Fruit fly (Drosophila melanogaster) whole organism: ENCODE results near the gene RfC4.

ENCODE experiments used
- CG8478 ChIP-seq: fragments of >200 bp; optimal IDR thresholded peaks from 2 replicates; lab custom pipeline; 2018; ENCODE audit warnings: inconsistent platforms
- Dll ChIP-seq: fragments of >200 bp; optimal IDR thresholded peaks from 2 replicates; lab custom pipeline; 2017
- EcR ChIP-seq, 2 experiments: fragments of >200 bp; optimal IDR thresholded peaks; 2 replicates each; lab custom pipeline; 2017; ENCODE audit warnings: missing biosample characterization in 2 of 2, missing genetic modification characterization in 2 of 2, missing genetic modification reagents in 2 of 2
- pan ChIP-seq: fragments of >200 bp; optimal IDR thresholded peaks from 2 replicates; lab custom pipeline; 2017
- psq ChIP-seq: fragments of >200 bp; optimal IDR thresholded peaks from 2 replicates; lab custom pipeline; 2017
- usp ChIP-seq: fragments of >200 bp; optimal IDR thresholded peaks from 2 replicates; lab custom pipeline; 2017; ENCODE audit warnings: missing biosample characterization, missing genetic modification characterization, mixed read lengths

RfC4 gene

dm6 chr3L:4135857-4136256, at the start of gene RfC4:
RfC4 (minus strand) TSS chr3L:4136038.
- no peak for TF ChIP-seq EcR (GFP tag; optimal IDR thresholded peaks at IDR 0.05; lab: Kevin White, UChicago)
- TF ChIP-seq CG8478: no peak
- no peak for TF ChIP-seq psq (lab: Kevin White, UChicago)
- TF ChIP-seq usp (GFP tag; lab: Kevin White, UChicago): no peak
- no peak for TF ChIP-seq pan (lab: Kevin White, UChicago)
- TF ChIP-seq Dll (lab: Kevin White, UChicago): no peak

- TF ChIP-seq CG8478 (no peak), usp (GFP tag; lab: Kevin White, UChicago) (no peak), pan (lab: Kevin White, UChicago) (no peak), psq (lab: Kevin White, UChicago) (no peak), Dll (lab: Kevin White, UChicago) (no peak)
These were observed 49.4 kb upstream of the RfC4 start for dm6 chr3L:4185259-4185658.

dm6 chr3L:4184563-4184962, 48.7 kb upstream of the RfC4 start, which contains the start of gene Teh3:
Teh3 (minus strand) TSS chr3L:4184663.
- no peak for TF ChIP-seq CG8478
- TF ChIP-seq Dll (lab: Kevin White, UChicago): no peak
- TF ChIP-seq pan (lab: Kevin White, UChicago): no peak

dm6 chr3L:4177981-4178562, 42.2 kb upstream of the RfC4 start, which contains the start of gene Teh4:
Teh4 (minus strand) TSS chr3L:4178270.
- TF ChIP-seq psq (lab: Kevin White, UChicago): no peak
- TF ChIP-seq usp (GFP tag; lab: Kevin White, UChicago): no peak
- no peak for TF ChIP-seq pan (lab: Kevin White, UChicago)
- TF ChIP-seq EcR (GFP tag; optimal IDR thresholded peaks at IDR 0.05; lab: Kevin White, UChicago): no peak
- TF ChIP-seq Dll (lab: Kevin White, UChicago): no peak
- TF ChIP-seq CG8478: no peak

dm6 chr3L:4173584-4173983, 37.7 kb upstream of the RfC4 start, which contains the start of gene CG18675:
CG18675 (plus strand) TSS chr3L:4173884.
- TF ChIP-seq psq (lab: Kevin White, UChicago) (no peak), Dll (lab: Kevin White, UChicago) (no peak), CG8478 (no peak), pan (lab: Kevin White, UChicago) (no peak), EcR (GFP tag; optimal IDR thresholded peaks at IDR 0.05; lab: Kevin White, UChicago) (no peak), usp (GFP tag; lab: Kevin White, UChicago) (no peak)

- no peak for TF ChIP-seq Dll (lab: Kevin White, UChicago)
- TF ChIP-seq CG8478: no peak
- TF ChIP-seq EcR (GFP tag; optimal IDR thresholded peaks at IDR 0.05; lab: Kevin White, UChicago): no peak
- TF ChIP-seq pan (lab: Kevin White, UChicago): no peak
- TF ChIP-seq psq (lab: Kevin White, UChicago): no peak
- TF ChIP-seq usp (GFP tag; lab: Kevin White, UChicago): no peak
These were observed 34.3 kb upstream of the RfC4 start, which contains the start of gene Ero1L for dm6 chr3L:4169957-4170651. Ero1L (plus strand) TSS chr3L:4170404.

- TF ChIP-seq usp (GFP tag; lab: Kevin White, UChicago): no peak
- no peak for TF ChIP-seq CG8478
- no peak for TF ChIP-seq Dll (lab: Kevin White, UChicago)
- TF ChIP-seq EcR (GFP tag; optimal IDR thresholded peaks at IDR 0.05; lab: Kevin White, UChicago): no peak
- no peak for TF ChIP-seq pan (lab: Kevin White, UChicago)
- TF ChIP-seq psq (lab: Kevin White, UChicago): no peak
These were observed 31.6 kb upstream of the RfC4 start, which contains the start of gene mas for dm6 chr3L:4167353-4167842. mas (minus strand) TSS chr3L:4167464.

- TF ChIP-seq pan (lab: Kevin White, UChicago): no peak
- no peak for TF ChIP-seq psq (lab: Kevin White, UChicago)
- no peak for TF ChIP-seq EcR (GFP tag; optimal IDR thresholded peaks at IDR 0.05; lab: Kevin White, UChicago)
- no peak for TF ChIP-seq CG8478
- no peak for TF ChIP-seq usp (GFP tag; lab: Kevin White, UChicago)
These were observed 25.1 kb upstream of the RfC4 start, which contains the start of gene nab for dm6 chr3L:4160926-4161325. nab (minus strand) TSS chr3L:4160932.

dm6 chr3L:4159264-4159663, 23.4 kb upstream of the RfC4 start:
- TF ChIP-seq CG8478 (no peak), Dll (lab: Kevin White, UChicago) (no peak), psq (lab: Kevin White, UChicago) (no peak), pan (lab: Kevin White, UChicago) (no peak), usp (GFP tag; lab: Kevin White, UChicago) (no peak), EcR (GFP tag; optimal IDR thresholded peaks at IDR 0.05; lab: Kevin White, UChicago) (no peak)

- TF ChIP-seq Dll (lab: Kevin White, UChicago) (no peak), CG8478 (no peak), pan (lab: Kevin White, UChicago) (no peak), psq (lab: Kevin White, UChicago) (no peak), usp (GFP tag; lab: Kevin White, UChicago) (no peak), EcR (GFP tag; optimal IDR thresholded peaks at IDR 0.05; lab: Kevin White, UChicago) (no peak)
These were observed 22.5 kb upstream of the RfC4 start for dm6 chr3L:4158361-4158760.

- TF ChIP-seq EcR (GFP tag; optimal IDR thresholded peaks at IDR 0.05; lab: Kevin White, UChicago) (no peak), usp (GFP tag; lab: Kevin White, UChicago) (no peak), psq (lab: Kevin White, UChicago) (no peak), pan (lab: Kevin White, UChicago) (no peak), CG8478 (no peak), Dll (lab: Kevin White, UChicago) (no peak)
These were observed 22.0 kb upstream of the RfC4 start for dm6 chr3L:4157852-4158251.
